Worm (Caenorhabditis elegans): ENCODE results near the gene vps-36.

DNA sequence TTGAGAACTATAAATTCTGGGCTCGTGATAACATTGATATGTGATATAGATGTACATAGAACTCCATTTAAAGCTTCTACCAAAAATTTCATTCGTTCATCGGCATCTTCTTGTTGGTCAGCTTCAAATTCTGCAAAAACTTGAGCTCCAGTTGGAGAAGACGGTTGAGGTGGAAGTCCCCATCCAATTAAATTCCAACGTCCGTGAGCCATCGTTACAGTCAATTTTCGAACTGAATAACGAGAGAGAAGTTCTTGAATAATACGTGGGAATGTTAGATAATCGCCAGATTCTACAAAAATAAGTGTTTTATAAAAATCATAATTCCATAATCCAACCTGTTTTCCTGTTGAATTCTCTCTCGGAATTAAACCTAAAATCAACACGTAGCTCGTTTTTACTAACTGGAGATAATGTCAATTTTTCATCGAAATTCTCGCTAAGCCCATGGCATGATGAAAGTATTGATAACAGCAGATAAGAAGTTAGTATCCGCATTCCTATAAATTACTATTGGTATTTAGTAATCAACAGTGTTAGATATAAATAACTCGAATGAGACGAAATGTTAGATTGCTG lies 2.1 kb downstream of the vps-36 start, which contains the start of gene pigt-1:
- TF ChIP-seq lsy-2 (tag; optimal IDR thresholded peaks at IDR 0.05) (no peak), blmp-1 (tag; optimal IDR thresholded peaks at IDR 0.05) (no peak), elt-1 (tag; optimal IDR thresholded peaks at IDR 0.05; ENCODE audit: borderline replicate concordance, insufficient read depth) (no peak), mab-5 (tag; optimal IDR thresholded peaks at IDR 0.05) (no peak), nhr-12 (tag; optimal IDR thresholded peaks at IDR 0.05) (no peak), drap-1 (GFP tag; optimal IDR thresholded peaks at IDR 0.05) (no peak), nhr-76 (tag; optimal IDR thresholded peaks at IDR 0.05) (no peak), bed-3 (GFP tag; optimal IDR thresholded peaks at IDR 0.05) (no peak), nhr-28 (tag; optimal IDR thresholded peaks at IDR 0.05) (no peak), lin-13 (tag; optimal IDR thresholded peaks at IDR 0.05) (no peak), snpc-4 (tag; optimal IDR thresholded peaks at IDR 0.05) (no peak), ces-1 (GFP tag; optimal IDR thresholded peaks at IDR 0.05) (no peak), unc-62 (GFP tag; optimal IDR thresholded peaks at IDR 0.05) (no peak)
